Fruit fly (Drosophila melanogaster): Measurements from ENCODE around the gene CG16972.

dm6 chr2L:13229388-13229882, 26.3 kb upstream of the CG16972 start, which contains the start of gene CG16815:
- TF ChIP-seq CG8319 (GFP tag; optimal IDR thresholded peaks at IDR 0.05) (no peak), Gug (GFP tag; IDR thresholded peaks at IDR 0.05) (no peak), CG10669 (GFP tag; optimal IDR thresholded peaks at IDR 0.05) (no peak), Eip93F (GFP tag; optimal IDR thresholded peaks at IDR 0.05) (no peak), CG6854 (GFP tag; optimal IDR thresholded peaks at IDR 0.05) (no peak), Sox14 (GFP tag; optimal IDR thresholded peaks at IDR 0.05) (no peak), Sox102F (GFP tag; optimal IDR thresholded peaks at IDR 0.05) (no peak), topi (GFP tag; optimal IDR thresholded peaks at IDR 0.05) (no peak), ss (GFP tag; optimal IDR thresholded peaks at IDR 0.05) (no peak), CG10631 (GFP tag; optimal IDR thresholded peaks at IDR 0.05) (no peak), Eip75B (GFP tag; optimal IDR thresholded peaks at IDR 0.05) (no peak), fd59A (GFP tag; optimal IDR thresholded peaks at IDR 0.05) (no peak)

Data from whole organism, prepupa.